Fruit fly (Drosophila melanogaster) whole organism, embryonic: Measurements from ENCODE around the gene ATPsynepsilonL.

Experiments
- Atf-2 ChIP-seq: fragments of 200-800 bp; sonication (Bioruptor generic); optimal IDR thresholded peaks from 2 replicates; lab custom pipeline; 2016; ENCODE audit warnings: missing biosample characterization, missing genetic modification characterization
- CG10274 ChIP-seq: fragments of 200-800 bp; sonication (Bioruptor generic); optimal IDR thresholded peaks from 3 replicates; lab custom pipeline; 2017; ENCODE audit warnings: missing biosample characterization, mild to moderate bottlenecking, missing genetic modification characterization
- CG11247 ChIP-seq: fragments of 200-800 bp; sonication (Bioruptor generic); IDR thresholded peaks from 2 replicates; pipeline ENCODE4 v1.3.6; 2022; ENCODE audit warnings: missing biosample characterization, missing genetic modification characterization
- CG11456 ChIP-seq: fragments of 200-800 bp; sonication (Bioruptor generic); IDR thresholded peaks from 3 replicates; pipeline ENCODE4 v1.3.6; 2022; ENCODE audit warnings: missing biosample characterization, missing genetic modification characterization
- CG12391 ChIP-seq: fragments of 200-800 bp; sonication (Bioruptor generic); optimal IDR thresholded peaks from 3 replicates; lab custom pipeline; 2018; ENCODE audit warnings: missing biosample characterization, mild to moderate bottlenecking, missing genetic modification characterization, moderate library complexity
- CG15073 ChIP-seq: fragments of 200-800 bp; sonication (Bioruptor generic); optimal IDR thresholded peaks from 2 replicates; lab custom pipeline; 2016; ENCODE audit warnings: missing biosample characterization, missing genetic modification characterization
- CG17568 ChIP-seq: fragments of 200-800 bp; sonication (Bioruptor generic); optimal IDR thresholded peaks from 2 replicates; lab custom pipeline; 2018; ENCODE audit warnings: missing biosample characterization, mild to moderate bottlenecking, missing genetic modification characterization, moderate library complexity
- CG1792 ChIP-seq: fragments of 200-800 bp; sonication (Bioruptor generic); optimal IDR thresholded peaks from 2 replicates; lab custom pipeline; 2016; ENCODE audit warnings: missing biosample characterization, missing genetic modification characterization
- CG18262 ChIP-seq: fragments of 200-800 bp; optimal IDR thresholded peaks from 3 replicates; lab custom pipeline; 2019; ENCODE audit warnings: missing biosample characterization, mild to moderate bottlenecking, missing genetic modification characterization, moderate library complexity
- CG18619 ChIP-seq: fragments of 200-800 bp; sonication (Bioruptor generic); optimal IDR thresholded peaks from 3 replicates; lab custom pipeline; 2017; ENCODE audit warnings: missing biosample characterization, mild to moderate bottlenecking, missing genetic modification characterization
- CG2712 ChIP-seq: fragments of 200-800 bp; optimal IDR thresholded peaks from 3 replicates; lab custom pipeline; 2019; ENCODE audit warnings: missing biosample characterization, mild to moderate bottlenecking, missing genetic modification characterization, moderate library complexity
- CG2889 ChIP-seq: fragments of 200-800 bp; sonication (Bioruptor generic); IDR thresholded peaks from 3 replicates; pipeline ENCODE4 v1.3.6; 2022; ENCODE audit warnings: missing biosample characterization, missing genetic modification characterization
- CG3726 ChIP-seq: fragments of 200-800 bp; sonication (Bioruptor generic); IDR thresholded peaks from 3 replicates; pipeline ENCODE4, ENCODE4 v1.3.6; 2022; ENCODE audit warnings: missing biosample characterization, missing genetic modification characterization
- CG4617 ChIP-seq: fragments of 200-800 bp; sonication (Bioruptor generic); optimal IDR thresholded peaks from 3 replicates; lab custom pipeline; 2016; ENCODE audit warnings: missing biosample characterization, missing genetic modification characterization, borderline replicate concordance
- CG6254 ChIP-seq: fragments of 200-800 bp; sonication (Bioruptor generic); optimal IDR thresholded peaks from 3 replicates; lab custom pipeline; 2017; ENCODE audit warnings: mild to moderate bottlenecking, missing biosample characterization, missing genetic modification reagents, missing genetic modification characterization
- CG6683 ChIP-seq: fragments of 200-800 bp; sonication (Bioruptor generic); optimal IDR thresholded peaks from 2 replicates; lab custom pipeline; 2017; ENCODE audit warnings: missing biosample characterization, mild to moderate bottlenecking, missing genetic modification characterization, missing genetic modification reagents
- CG6765 ChIP-seq: fragments of 200-800 bp; sonication (Bioruptor generic); optimal IDR thresholded peaks from 3 replicates; lab custom pipeline; 2017; ENCODE audit warnings: missing biosample characterization, mild to moderate bottlenecking, missing genetic modification characterization
- CG7372 ChIP-seq: fragments of 200-800 bp; sonication (Bioruptor generic); IDR thresholded peaks from 2 replicates; pipeline ENCODE4 v1.3.6; 2022; ENCODE audit warnings: missing biosample characterization, missing genetic modification characterization
- Chrac-16 ChIP-seq: fragments of 200-800 bp; sonication (Bioruptor generic); optimal IDR thresholded peaks from 3 replicates; lab custom pipeline; 2016; ENCODE audit warnings: missing biosample characterization, missing genetic modification characterization
- Deaf1 ChIP-seq: fragments of 200-800 bp; optimal IDR thresholded peaks from 3 replicates; lab custom pipeline; 2019; ENCODE audit warnings: missing biosample characterization, mild to moderate bottlenecking, missing genetic modification characterization, moderate library complexity
- Drgx ChIP-seq: fragments of 200-800 bp; sonication (Bioruptor generic); IDR thresholded peaks from 2 replicates; pipeline ENCODE4 v1.3.6; 2022; ENCODE audit warnings: missing biosample characterization, missing genetic modification characterization
- Kr ChIP-seq: fragments of 200-800 bp; sonication (Bioruptor generic); optimal IDR thresholded peaks from 2 replicates; lab custom pipeline; 2017; ENCODE audit warnings: missing biosample characterization, mild to moderate bottlenecking, missing genetic modification characterization
- Mes4 ChIP-seq: fragments of 200-800 bp; sonication (Bioruptor generic); optimal IDR thresholded peaks from 2 replicates; lab custom pipeline; 2016; ENCODE audit warnings: missing biosample characterization, missing genetic modification characterization
- Oaz ChIP-seq: fragments of 200-800 bp; sonication (Bioruptor generic); IDR thresholded peaks from 2 replicates; pipeline ENCODE4 v1.3.6; 2022; ENCODE audit warnings: missing biosample characterization, missing genetic modification characterization
- Rx ChIP-seq: fragments of 200-800 bp; sonication (Bioruptor generic); IDR thresholded peaks from 2 replicates; pipeline ENCODE4 v1.3.6; 2022; ENCODE audit warnings: missing biosample characterization, missing genetic modification characterization
- Scr ChIP-seq: fragments of 200-800 bp; sonication (Bioruptor generic); IDR thresholded peaks from 2 replicates; pipeline ENCODE4 v1.3.6; 2022; ENCODE audit warnings: missing biosample characterization, missing genetic modification characterization; ENCODE audit not compliant: partially characterized antibody
- Sry-δ ChIP-seq: fragments of 200-800 bp; sonication (Bioruptor generic); optimal IDR thresholded peaks from 2 replicates; lab custom pipeline; 2016; ENCODE audit warnings: missing biosample characterization, missing genetic modification characterization
- abd-A ChIP-seq: fragments of 200-800 bp; sonication (Bioruptor generic); optimal IDR thresholded peaks from 3 replicates; lab custom pipeline; 2019; ENCODE audit warnings: missing biosample characterization, mild to moderate bottlenecking, missing genetic modification characterization, moderate library complexity
- ap ChIP-seq: fragments of 200-800 bp; sonication (Bioruptor generic); IDR thresholded peaks from 2 replicates; pipeline ENCODE4 v1.3.6; 2022; ENCODE audit warnings: missing biosample characterization, missing genetic modification characterization
- cg ChIP-seq: fragments of 200-800 bp; sonication (Bioruptor generic); optimal IDR thresholded peaks from 3 replicates; lab custom pipeline; 2019; ENCODE audit warnings: missing biosample characterization, mild to moderate bottlenecking, missing genetic modification characterization, moderate library complexity
- chif ChIP-seq, 2 experiments: fragments of 200-800 bp; sonication (Bioruptor generic); optimal IDR thresholded peaks; 3 replicates each; lab custom pipeline; 2016; ENCODE audit warnings: missing biosample characterization in 2 of 2, missing genetic modification characterization in 2 of 2
- chinmo ChIP-seq: fragments of 200-800 bp; sonication (Bioruptor generic); IDR thresholded peaks from 4 replicates; pipeline ENCODE4 v1.3.6; 2022; ENCODE audit warnings: missing biosample characterization, missing genetic modification characterization; ENCODE audit not compliant: partially characterized antibody
- ci ChIP-seq: fragments of 200-800 bp; sonication (Bioruptor generic); IDR thresholded peaks from 3 replicates; pipeline ENCODE4 v1.3.6; 2022; ENCODE audit warnings: missing biosample characterization, missing genetic modification characterization
- corto ChIP-seq: fragments of 200-800 bp; sonication (Bioruptor generic); optimal IDR thresholded peaks from 2 replicates; lab custom pipeline; 2016; ENCODE audit warnings: missing biosample characterization, mild to moderate bottlenecking, missing genetic modification characterization, moderate library complexity
- croc ChIP-seq: fragments of 200-800 bp; sonication (Bioruptor generic); conservative IDR thresholded peaks from 3 replicates; pipeline ENCODE4 v1.3.6; 2022; ENCODE audit warnings: missing biosample characterization, missing genetic modification characterization
- da ChIP-seq: fragments of 200-800 bp; sonication (Bioruptor generic); optimal IDR thresholded peaks from 2 replicates; lab custom pipeline; 2016; ENCODE audit warnings: missing biosample characterization, missing genetic modification characterization
- dati ChIP-seq: fragments of 200-800 bp; sonication (Bioruptor generic); IDR thresholded peaks from 2 replicates; pipeline ENCODE4 v1.3.6; 2022; ENCODE audit warnings: missing biosample characterization, missing genetic modification characterization
- grn ChIP-seq: fragments of 200-800 bp; sonication (Bioruptor generic); optimal IDR thresholded peaks from 3 replicates; lab custom pipeline; 2017; ENCODE audit warnings: missing biosample characterization, missing genetic modification characterization
- hkb ChIP-seq, 2 experiments: fragments of 200-800 bp in 1 of 2; fragments of >200 bp in 1 of 2; sonication (Bioruptor generic) in 1 of 2; IDR thresholded peaks in 1 of 2; optimal IDR thresholded peaks in 1 of 2; 2 replicates each; pipeline versions ENCODE4 v1.3.6 to Lab custom; 2017 to 2022; ENCODE audit warnings: missing biosample characterization in 1 of 2, missing genetic modification characterization in 1 of 2
- klu ChIP-seq: fragments of 200-800 bp; sonication (Bioruptor generic); IDR thresholded peaks from 2 replicates; pipeline ENCODE4 v1.3.6; 2022; ENCODE audit warnings: missing biosample characterization, missing genetic modification characterization
- nmo ChIP-seq: fragments of 200-800 bp; sonication (Bioruptor generic); optimal IDR thresholded peaks from 2 replicates; lab custom pipeline; 2018; ENCODE audit warnings: missing biosample characterization, mild to moderate bottlenecking, missing genetic modification characterization, moderate library complexity
- onecut ChIP-seq: fragments of 200-800 bp; sonication (Bioruptor generic); IDR thresholded peaks from 2 replicates; pipeline ENCODE4 v1.3.6; 2022; ENCODE audit warnings: missing biosample characterization, missing genetic modification characterization
- peb ChIP-seq: fragments of 200-800 bp; sonication (Bioruptor generic); IDR thresholded peaks from 2 replicates; pipeline ENCODE4 v1.3.6; 2022; ENCODE audit warnings: missing biosample characterization, missing genetic modification characterization
- schlank ChIP-seq: fragments of 200-800 bp; sonication (Bioruptor generic); optimal IDR thresholded peaks from 2 replicates; lab custom pipeline; 2018; ENCODE audit warnings: missing biosample characterization, mild to moderate bottlenecking, missing genetic modification characterization
- so ChIP-seq: fragments of 200-800 bp; sonication (Bioruptor generic); IDR thresholded peaks from 3 replicates; pipeline ENCODE4 v1.3.6; 2022; ENCODE audit warnings: missing biosample characterization, missing genetic modification characterization
- sob ChIP-seq: fragments of 200-800 bp; sonication (Bioruptor generic); IDR thresholded peaks from 2 replicates; pipeline ENCODE4 v1.3.6; 2022; ENCODE audit warnings: missing biosample characterization, missing genetic modification characterization
- stc ChIP-seq: fragments of 200-800 bp; sonication (Bioruptor generic); IDR thresholded peaks from 2 replicates; pipeline ENCODE4 v1.3.6; 2022; ENCODE audit warnings: missing biosample characterization, missing genetic modification characterization
- stwl ChIP-seq: fragments of 200-800 bp; sonication (Bioruptor generic); optimal IDR thresholded peaks from 3 replicates; lab custom pipeline; 2018; ENCODE audit warnings: missing biosample characterization, mild to moderate bottlenecking, missing genetic modification characterization, moderate library complexity
- ttk ChIP-seq: fragments of 200-800 bp; sonication (Bioruptor generic); IDR thresholded peaks from 2 replicates; pipeline ENCODE4 v2.1.2; 2022; ENCODE audit warnings: missing biosample characterization, missing genetic modification characterization
- usp ChIP-seq: fragments of >200 bp; optimal IDR thresholded peaks from 2 replicates; lab custom pipeline; 2017; ENCODE audit warnings: missing biosample characterization, missing genetic modification characterization
- wek ChIP-seq: fragments of 200-800 bp; sonication (Bioruptor generic); optimal IDR thresholded peaks from 3 replicates; lab custom pipeline; 2018; ENCODE audit warnings: missing biosample characterization, mild to moderate bottlenecking, missing genetic modification characterization, moderate library complexity

ATPsynepsilonL gene

DNA sequence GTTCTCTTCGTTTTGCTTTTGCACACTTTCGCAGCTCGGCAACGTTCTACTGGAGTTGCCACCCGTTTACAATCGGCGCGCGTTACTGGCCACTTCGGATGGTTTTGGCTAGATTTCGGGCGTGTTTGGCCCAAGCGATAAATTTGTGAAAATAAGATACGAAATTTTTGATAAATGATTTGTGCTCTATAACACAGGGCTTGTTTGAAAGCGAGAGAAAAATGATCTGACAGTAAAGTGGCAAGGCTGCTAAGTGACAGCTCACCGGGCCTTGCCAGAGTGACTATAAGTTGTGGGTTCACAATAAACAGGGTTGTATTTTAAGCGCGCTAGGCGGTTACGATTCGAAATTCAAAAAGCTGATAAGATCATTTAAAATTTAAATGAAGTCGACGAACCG, 11.6 kb upstream of the ATPsynepsilonL start, which contains the start of gene Fmr1 (continued):
- TF ChIP-seq stwl (tag; lab: Kevin White, UChicago) (peak; percentile 83), dati (GFP tag; lab: Robert Waterston, UW) (no peak), CG10274 (GFP tag; lab: Kevin White, UChicago) (no peak), onecut (GFP tag; lab: Robert Waterston, UW) (no peak), Rx (GFP tag; lab: Robert Waterston, UW) (no peak), CG18619 (GFP tag; lab: Kevin White, UChicago) (peak; percentile 31), hkb (optimal IDR thresholded peaks at IDR 0.05; lab: Kevin White, UChicago) (peak; percentile 90), hkb (GFP tag; IDR thresholded peaks at IDR 0.05; lab: Robert Waterston, UW) (peak; percentile 26; the same call in 1 of the 2 replicates), da (peak; percentile 45), ttk (GFP tag; lab: Robert Waterston, UW) (no peak), CG1792 (peak; percentile 52), ap (GFP tag; lab: Robert Waterston, UW) (0 out of 2 replicates have a peak, but pooled peaks have one; percentile 23), sob (GFP tag; lab: Robert Waterston, UW) (0 out of 2 replicates have a peak, but pooled peaks have one; percentile 12), abd-A (no peak), CG18262 (tag; lab: Kevin White, UChicago) (peak; percentile 17), usp (GFP tag; lab: Kevin White, UChicago) (no peak), nmo (GFP tag; lab: Kevin White, UChicago) (peak; percentile 77), wek (GFP tag; lab: Kevin White, UChicago) (no peak), peb (GFP tag; lab: Robert Waterston, UW) (no peak), CG3726 (GFP tag; lab: Robert Waterston, UW) (no peak), CG4617 (GFP tag; lab: Kevin White, UChicago) (peak; percentile 63), CG17568 (no peak), ci (GFP tag; lab: Robert Waterston, UW) (no peak), Atf-2 (GFP tag; lab: Kevin White, UChicago) (peak; percentile 29), Chrac-16 (GFP tag; lab: Kevin White, UChicago) (peak; percentile 18), stc (GFP tag; lab: Robert Waterston, UW) (no peak), Scr (GFP tag; lab: Robert Waterston, UW) (peak; percentile 44; the same call in 1 of the 2 replicates), grn (peak; percentile 70), CG7372 (GFP tag; lab: Robert Waterston, UW) (0 out of 2 replicates have a peak, but pooled peaks have one; percentile 33), Deaf1 (tag; lab: Kevin White, UChicago) (peak; percentile 60), schlank (tag; lab: Kevin White, UChicago) (peak; percentile 12), so (GFP tag; lab: Robert Waterston, UW) (0 out of 3 replicates have a peak, but pooled peaks have one; percentile 42), CG12391 (tag; lab: Kevin White, UChicago) (peak; percentile 61), croc (GFP tag; lab: Robert Waterston, UW) (no peak), Kr (GFP tag; lab: Kevin White, UChicago) (no peak), CG6683 (no peak), CG11247 (GFP tag; lab: Robert Waterston, UW) (peak; percentile 29; the same call in 1 of the 2 replicates), Sry-δ (GFP tag; lab: Kevin White, UChicago) (peak; percentile 71), CG2889 (GFP tag; lab: Robert Waterston, UW) (no peak), corto (no peak), chif (GFP tag; optimal IDR thresholded peaks at IDR 0.05; lab: Kevin White, UChicago) (peak in 1 of 2 experiments; percentile 64), Mes4 (peak; percentile 4), Oaz (GFP tag; lab: Robert Waterston, UW) (no peak), CG6765 (GFP tag; lab: Kevin White, UChicago) (no peak), Drgx (no peak), klu (GFP tag; lab: Robert Waterston, UW) (0 out of 2 replicates have a peak, but pooled peaks have one; percentile 28), CG2712 (peak; percentile 97), cg (GFP tag; lab: Kevin White, UChicago) (no peak), CG11456 (GFP tag; lab: Robert Waterston, UW) (peak; percentile 49; the same call in 1 of the 3 replicates), CG6254 (GFP tag; lab: Kevin White, UChicago) (no peak), CG15073 (GFP tag; lab: Kevin White, UChicago) (no peak), chinmo (GFP tag; lab: Robert Waterston, UW) (no peak)
